Worm (Caenorhabditis elegans): ENCODE results near the gene col-149.

The col-149 gene

ce11 chrV:10275619-10276018 is 17.1 kb downstream of the col-149 start, which contains the start of gene Y22F5A.11:
Gene Y22F5A.11, minus strand, starts transcription at chrV:10275646.
- TF ChIP-seq snpc-4 (GFP tag; optimal IDR thresholded peaks at IDR 0.05) (no peak), snpc-4 (tag; optimal IDR thresholded peaks at IDR 0.05) (peak in 2 of 4 experiments; percentile 2 to 68), rcor-1 (GFP tag; IDR thresholded peaks at IDR 0.05) (no peak)

ce11 chrV:10273837-10274236 is 18.8 kb downstream of the col-149 start:
- TF ChIP-seq cebp-1 (GFP tag; IDR thresholded peaks at IDR 0.05) (0 out of 2 replicates have a peak, but pooled peaks have one; percentile 3), cebp-1 (tag; optimal IDR thresholded peaks at IDR 0.05) (peak; percentile 18), mes-4 (tag; optimal IDR thresholded peaks at IDR 0.05) (no peak), D2030.7 (GFP tag; IDR thresholded peaks at IDR 0.05) (no peak), egl-44 (GFP tag; IDR thresholded peaks at IDR 0.05) (no peak), lsl-1 (GFP tag; optimal IDR thresholded peaks at IDR 0.05) (no peak), die-1 (tag; optimal IDR thresholded peaks at IDR 0.05) (no peak), akir-1 (GFP tag; optimal IDR thresholded peaks at IDR 0.05) (no peak), ztf-18 (tag; optimal IDR thresholded peaks at IDR 0.05) (no peak), snpc-4 (GFP tag; optimal IDR thresholded peaks at IDR 0.05) (no peak), snpc-4 (tag; optimal IDR thresholded peaks at IDR 0.05) (no peak), hlh-26 (GFP tag; conservative IDR thresholded peaks at IDR 0.05) (no peak), ZK185.1 (tag; optimal IDR thresholded peaks at IDR 0.05; ENCODE audit: poor library complexity, severe bottlenecking) (no peak), attf-5 (GFP tag; optimal IDR thresholded peaks at IDR 0.05) (peak; percentile 0), nfyb-1 (GFP tag; IDR thresholded peaks at IDR 0.05) (no peak; the same call in 1 of the 2 replicates), let-526 (GFP tag; IDR thresholded peaks at IDR 0.05) (no peak), Y67H2A.10 (GFP tag; conservative IDR thresholded peaks at IDR 0.05) (no peak), F22D6.2 (tag; optimal IDR thresholded peaks at IDR 0.05) (no peak), gei-17 (GFP tag; optimal IDR thresholded peaks at IDR 0.05) (no peak), F33H1.4 (GFP tag; IDR thresholded peaks at IDR 0.05) (no peak), aptf-3 (GFP tag; IDR thresholded peaks at IDR 0.05) (no peak), lin-35 (GFP tag; optimal IDR thresholded peaks at IDR 0.05) (peak in 1 of 3 experiments; percentile 45), K12H6.12 (tag; optimal IDR thresholded peaks at IDR 0.05) (peak; percentile 26), F39B2.1 (GFP tag; IDR thresholded peaks at IDR 0.05) (no peak), lin-26 (GFP tag; IDR thresholded peaks at IDR 0.05) (no peak), ekl-4 (GFP tag; IDR thresholded peaks at IDR 0.05) (no peak), lin-40 (tag; optimal IDR thresholded peaks at IDR 0.05) (peak; percentile 39), mxl-1 (tag; optimal IDR thresholded peaks at IDR 0.05) (no peak), bed-2 (GFP tag; IDR thresholded peaks at IDR 0.05) (no peak), Y95B8A.8 (GFP tag; IDR thresholded peaks at IDR 0.05) (no peak), somi-1 (GFP tag; optimal IDR thresholded peaks at IDR 0.05) (no peak), ceh-91 (GFP tag; IDR thresholded peaks at IDR 0.05) (no peak), unc-62 (GFP tag; optimal IDR thresholded peaks at IDR 0.05) (no peak), madf-10 (tag; optimal IDR thresholded peaks at IDR 0.05) (no peak), fkh-3 (tag; optimal IDR thresholded peaks at IDR 0.05) (no peak), dpff-1 (tag; optimal IDR thresholded peaks at IDR 0.05) (no peak), C17E4.6 (GFP tag; IDR thresholded peaks at IDR 0.05) (no peak), mel-28 (tag; optimal IDR thresholded peaks at IDR 0.05; ENCODE audit: borderline replicate concordance) (no peak), efl-1 (GFP tag; optimal IDR thresholded peaks at IDR 0.05) (no peak), Y56A3A.18 (GFP tag; IDR thresholded peaks at IDR 0.05) (no peak), F10E7.11 (tag; optimal IDR thresholded peaks at IDR 0.05) (no peak), atf-7 (tag; optimal IDR thresholded peaks at IDR 0.05) (no peak)
